Fruit fly (Drosophila melanogaster) whole organism, prepupa: ENCODE data around the gene Rb97D.
A peak's percentile ranks its signal among the peaks of the same experiment; 100 is the strongest.

Experiments
- Blimp-1 ChIP-seq: fragments of 200-800 bp; sonication (Bioruptor generic); optimal IDR thresholded peaks from 3 replicates; lab custom pipeline; 2017; ENCODE audit warnings: missing biosample characterization, missing genetic modification characterization, mild to moderate bottlenecking, moderate library complexity, missing genetic modification reagents
- CG10631 ChIP-seq: fragments of 200-800 bp; sonication (Bioruptor generic); optimal IDR thresholded peaks from 2 replicates; lab custom pipeline; 2016; ENCODE audit warnings: missing biosample characterization, missing genetic modification characterization
- CG10669 ChIP-seq: fragments of 200-800 bp; sonication (Bioruptor generic); optimal IDR thresholded peaks from 3 replicates; lab custom pipeline; 2018; ENCODE audit warnings: missing biosample characterization, mild to moderate bottlenecking, missing genetic modification characterization, moderate library complexity
- CG11294 ChIP-seq: fragments of 200-800 bp; sonication (Bioruptor generic); IDR thresholded peaks from 2 replicates; pipeline ENCODE4 v1.3.6; 2022; ENCODE audit warnings: missing biosample characterization, missing genetic modification characterization
- CG11762 ChIP-seq: fragments of 200-800 bp; sonication (Bioruptor generic); optimal IDR thresholded peaks from 3 replicates; lab custom pipeline; 2016; ENCODE audit warnings: missing biosample characterization, missing genetic modification characterization; ENCODE audit not compliant: insufficient read depth
- CG11902 ChIP-seq: fragments of 200-800 bp; sonication (Bioruptor generic); optimal IDR thresholded peaks from 3 replicates; lab custom pipeline; 2016; ENCODE audit warnings: missing biosample characterization, missing genetic modification characterization
- CG15336 ChIP-seq: fragments of 200-800 bp; sonication (Bioruptor generic); IDR thresholded peaks from 2 replicates; pipeline ENCODE4 v1.3.6; 2022; ENCODE audit warnings: missing biosample characterization, missing genetic modification characterization
- CG16779 ChIP-seq: fragments of 200-800 bp; sonication (Bioruptor generic); optimal IDR thresholded peaks from 3 replicates; lab custom pipeline; 2017; ENCODE audit warnings: missing biosample characterization, mild to moderate bottlenecking, missing genetic modification characterization
- CG3032 ChIP-seq: fragments of 200-800 bp; optimal IDR thresholded peaks from 2 replicates; lab custom pipeline; 2019; ENCODE audit warnings: missing biosample characterization, mild to moderate bottlenecking, missing genetic modification characterization, moderate library complexity
- CG32006 ChIP-seq: fragments of 200-800 bp; sonication (Bioruptor generic); optimal IDR thresholded peaks from 3 replicates; lab custom pipeline; 2017; ENCODE audit warnings: missing biosample characterization, mild to moderate bottlenecking, missing genetic modification characterization
- CG3919 ChIP-seq: fragments of 200-800 bp; sonication (Bioruptor generic); optimal IDR thresholded peaks from 3 replicates; lab custom pipeline; 2016; ENCODE audit warnings: missing biosample characterization, missing genetic modification characterization
- CG4318 ChIP-seq: fragments of 200-800 bp; sonication (Bioruptor generic); optimal IDR thresholded peaks from 3 replicates; lab custom pipeline; 2017; ENCODE audit warnings: missing biosample characterization, mild to moderate bottlenecking, missing genetic modification characterization
- CG6163 ChIP-seq: fragments of 200-800 bp; sonication (Bioruptor generic); IDR thresholded peaks from 3 replicates; pipeline ENCODE4 v1.3.6; 2022; ENCODE audit warnings: missing biosample characterization, missing genetic modification characterization
- CG6276 ChIP-seq: fragments of 200-800 bp; sonication (Bioruptor generic); optimal IDR thresholded peaks from 2 replicates; lab custom pipeline; 2017; ENCODE audit warnings: missing biosample characterization, mild to moderate bottlenecking, missing genetic modification characterization
- CG6792 ChIP-seq: fragments of 200-800 bp; sonication (Bioruptor generic); optimal IDR thresholded peaks from 3 replicates; lab custom pipeline; 2016; ENCODE audit warnings: missing biosample characterization, missing genetic modification characterization
- CG6808 ChIP-seq: fragments of 200-800 bp; sonication (Bioruptor generic); optimal IDR thresholded peaks from 3 replicates; lab custom pipeline; 2017; ENCODE audit warnings: missing biosample characterization, missing genetic modification characterization, mild to moderate bottlenecking, moderate library complexity, missing genetic modification reagents
- CG7368 ChIP-seq: fragments of 200-800 bp; sonication (Bioruptor generic); optimal IDR thresholded peaks from 3 replicates; lab custom pipeline; 2016; ENCODE audit warnings: missing biosample characterization, missing genetic modification characterization
- CG8119 ChIP-seq: fragments of 200-800 bp; sonication (Bioruptor generic); IDR thresholded peaks from 3 replicates; pipeline ENCODE4 v1.3.6; 2022; ENCODE audit warnings: missing biosample characterization, missing genetic modification characterization
- CG8319 ChIP-seq: fragments of 200-800 bp; sonication (Bioruptor generic); optimal IDR thresholded peaks from 3 replicates; lab custom pipeline; 2016; ENCODE audit warnings: missing biosample characterization, missing genetic modification characterization
- CG8632 ChIP-seq: fragments of 200-800 bp; sonication (Bioruptor generic); optimal IDR thresholded peaks from 3 replicates; lab custom pipeline; 2016; ENCODE audit warnings: missing biosample characterization, missing genetic modification characterization
- CG9139 ChIP-seq: fragments of 200-800 bp; sonication (Bioruptor generic); optimal IDR thresholded peaks from 3 replicates; lab custom pipeline; 2017; ENCODE audit warnings: missing biosample characterization, mild to moderate bottlenecking, missing genetic modification characterization
- Eip75B ChIP-seq: fragments of 200-800 bp; sonication (Bioruptor generic); optimal IDR thresholded peaks from 3 replicates; lab custom pipeline; 2016; ENCODE audit warnings: missing biosample characterization, missing genetic modification characterization
- Eip78C ChIP-seq: fragments of 200-800 bp; sonication (Bioruptor generic); peaks from one replicate; lab custom pipeline; 2016; ENCODE audit warnings: missing biosample characterization, missing genetic modification characterization
- Eip93F ChIP-seq: fragments of 200-800 bp; sonication (Bioruptor generic); optimal IDR thresholded peaks from 2 replicates; lab custom pipeline; 2016; ENCODE audit warnings: missing biosample characterization, mild to moderate bottlenecking, missing genetic modification characterization
- Ets21C ChIP-seq: fragments of 200-800 bp; sonication (Bioruptor generic); optimal IDR thresholded peaks from 3 replicates; lab custom pipeline; 2016; ENCODE audit warnings: missing biosample characterization, missing genetic modification characterization
- Ets96B ChIP-seq: fragments of 200-800 bp; optimal IDR thresholded peaks from 2 replicates; lab custom pipeline; 2019; ENCODE audit warnings: missing biosample characterization, mild to moderate bottlenecking, missing genetic modification characterization, moderate library complexity
- Gug ChIP-seq: fragments of 200-800 bp; sonication (Bioruptor generic); IDR thresholded peaks from 2 replicates; pipeline ENCODE4 v1.3.6; 2022; ENCODE audit warnings: missing biosample characterization, missing genetic modification characterization
- Hr38 ChIP-seq: sonication (Bioruptor generic); optimal IDR thresholded peaks from 2 replicates; lab custom pipeline; 2016; ENCODE audit warnings: missing biosample characterization, missing genetic modification characterization
- Hr39 ChIP-seq: fragments of 200-800 bp; sonication (Bioruptor generic); optimal IDR thresholded peaks from 2 replicates; lab custom pipeline; 2016; ENCODE audit warnings: missing biosample characterization, missing genetic modification characterization
- Hr4 ChIP-seq: fragments of 200-800 bp; sonication (Bioruptor generic); optimal IDR thresholded peaks from 3 replicates; lab custom pipeline; 2016; ENCODE audit warnings: missing biosample characterization, missing genetic modification characterization
- Lpt ChIP-seq: fragments of 200-800 bp; sonication (Bioruptor generic); optimal IDR thresholded peaks from 3 replicates; lab custom pipeline; 2016; ENCODE audit warnings: missing biosample characterization, missing genetic modification characterization
- Met ChIP-seq: fragments of 200-800 bp; sonication (Bioruptor generic); optimal IDR thresholded peaks from 3 replicates; lab custom pipeline; 2016; ENCODE audit warnings: missing biosample characterization, missing genetic modification characterization
- OdsH ChIP-seq: fragments of 200-800 bp; sonication (Bioruptor generic); optimal IDR thresholded peaks from 3 replicates; lab custom pipeline; 2016; ENCODE audit warnings: missing biosample characterization, missing genetic modification characterization
- Smox ChIP-seq: fragments of 200-800 bp; sonication (Bioruptor generic); optimal IDR thresholded peaks from 3 replicates; lab custom pipeline; 2016; ENCODE audit warnings: missing biosample characterization, missing genetic modification characterization
- Sox102F ChIP-seq: fragments of 200-800 bp; sonication (Bioruptor generic); optimal IDR thresholded peaks from 2 replicates; lab custom pipeline; 2016; ENCODE audit warnings: missing biosample characterization, mild to moderate bottlenecking, missing genetic modification characterization
- Sox14 ChIP-seq: fragments of 200-800 bp; sonication (Bioruptor generic); optimal IDR thresholded peaks from 3 replicates; lab custom pipeline; 2016; ENCODE audit warnings: missing biosample characterization, missing genetic modification characterization
- Sox15 ChIP-seq: fragments of 200-800 bp; sonication (Bioruptor generic); optimal IDR thresholded peaks from 3 replicates; lab custom pipeline; 2016; ENCODE audit warnings: missing biosample characterization, missing genetic modification characterization
- acj6 ChIP-seq: fragments of 200-800 bp; sonication (Bioruptor generic); optimal IDR thresholded peaks from 3 replicates; lab custom pipeline; 2016; ENCODE audit warnings: missing biosample characterization, missing genetic modification characterization
- cyc ChIP-seq: fragments of 200-800 bp; sonication (Bioruptor generic); optimal IDR thresholded peaks from 3 replicates; lab custom pipeline; 2016; ENCODE audit warnings: missing biosample characterization, missing genetic modification characterization
- eg ChIP-seq: fragments of 200-800 bp; sonication (Bioruptor generic); IDR thresholded peaks from 3 replicates; pipeline ENCODE4 v1.3.6; 2022; ENCODE audit warnings: missing biosample characterization, missing genetic modification characterization
- esn ChIP-seq: fragments of 200-800 bp; sonication (Bioruptor generic); optimal IDR thresholded peaks from 2 replicates; lab custom pipeline; 2016; ENCODE audit warnings: missing biosample characterization, mild to moderate bottlenecking, missing genetic modification characterization, moderate library complexity
- fd59A ChIP-seq: fragments of 200-800 bp; sonication (Bioruptor generic); optimal IDR thresholded peaks from 2 replicates; lab custom pipeline; 2017; ENCODE audit warnings: missing biosample characterization, mild to moderate bottlenecking, missing genetic modification characterization, missing genetic modification reagents
- fd85E ChIP-seq: fragments of 200-800 bp; sonication (Bioruptor generic); optimal IDR thresholded peaks from 3 replicates; lab custom pipeline; 2016; ENCODE audit warnings: missing biosample characterization, missing genetic modification characterization
- fkh ChIP-seq: fragments of 200-800 bp; sonication (Bioruptor generic); optimal IDR thresholded peaks from 3 replicates; lab custom pipeline; 2017; ENCODE audit warnings: missing biosample characterization, mild to moderate bottlenecking, missing genetic modification characterization, moderate library complexity
- net ChIP-seq: fragments of 200-800 bp; sonication (Bioruptor generic); optimal IDR thresholded peaks from 3 replicates; lab custom pipeline; 2016; ENCODE audit warnings: missing biosample characterization, missing genetic modification characterization
- pdm3 ChIP-seq: fragments of 200-800 bp; sonication (Bioruptor generic); optimal IDR thresholded peaks from 3 replicates; lab custom pipeline; 2016; ENCODE audit warnings: missing biosample characterization, missing genetic modification characterization
- salr ChIP-seq, 2 experiments: fragments of 200-800 bp; sonication (Bioruptor generic); optimal IDR thresholded peaks; 3 replicates each; lab custom pipeline; 2016 to 2018; ENCODE audit warnings: missing biosample characterization in 2 of 2, missing genetic modification characterization in 2 of 2, mild to moderate bottlenecking in 1 of 2
- spab ChIP-seq: fragments of 200-800 bp; sonication (Bioruptor generic); optimal IDR thresholded peaks from 2 replicates; lab custom pipeline; 2017; ENCODE audit warnings: missing biosample characterization, mild to moderate bottlenecking, missing genetic modification characterization, missing genetic modification reagents
- ss ChIP-seq, 2 experiments: fragments of 200-800 bp; sonication (Bioruptor generic); optimal IDR thresholded peaks; 2 replicates in 1 of 2; 3 replicates in 1 of 2; lab custom pipeline; 2017 to 2018; ENCODE audit warnings: mild to moderate bottlenecking in 2 of 2, missing biosample characterization in 2 of 2, missing genetic modification characterization in 2 of 2, moderate library complexity in 1 of 2
- svp ChIP-seq: fragments of 200-800 bp; sonication (Bioruptor generic); peaks from one replicate; lab custom pipeline; 2016; ENCODE audit warnings: missing biosample characterization, missing genetic modification characterization
- topi ChIP-seq: fragments of 200-800 bp; sonication (Bioruptor generic); optimal IDR thresholded peaks from 3 replicates; lab custom pipeline; 2016; ENCODE audit warnings: missing biosample characterization, missing genetic modification characterization
- vri ChIP-seq: fragments of 200-800 bp; sonication (Bioruptor generic); optimal IDR thresholded peaks from 3 replicates; lab custom pipeline; 2016; ENCODE audit warnings: missing biosample characterization, mild to moderate bottlenecking, missing genetic modification characterization

Gene Rb97D

dm6 chr3R:26915463-26915925 is 40.0 kb upstream of the Rb97D start, which contains the start of gene CG46339:
Gene CG46339, plus strand, starts transcription at chr3R:26915761.
- TF ChIP-seq fd85E (GFP tag; lab: Kevin White, UChicago) (no peak), CG6808 (GFP tag; lab: Kevin White, UChicago) (peak; percentile 27), CG32006 (GFP tag; lab: Kevin White, UChicago) (no peak), CG8119 (peak; percentile 30; the same call in 1 of the 3 replicates), acj6 (GFP tag; lab: Kevin White, UChicago) (no peak), CG6163 (GFP tag; lab: Robert Waterston, UW) (peak; percentile 55; the same call in 2 of the 3 replicates), eg (GFP tag; lab: Robert Waterston, UW) (peak; percentile 73), Ets96B (peak; percentile 63), Sox102F (GFP tag; lab: Kevin White, UChicago) (peak; percentile 53), CG8632 (GFP tag; lab: Kevin White, UChicago) (no peak), CG3032 (tag; lab: Kevin White, UChicago) (no peak), CG11902 (GFP tag; lab: Kevin White, UChicago) (no peak), Lpt (GFP tag; lab: Kevin White, UChicago) (peak; percentile 14), Eip78C (GFP tag; lab: Kevin White, UChicago) (peak; percentile 65), CG7368 (GFP tag; lab: Kevin White, UChicago) (peak; percentile 20), CG6792 (GFP tag; lab: Kevin White, UChicago) (peak; percentile 17), topi (GFP tag; lab: Kevin White, UChicago) (peak; percentile 5), CG16779 (tag; lab: Kevin White, UChicago) (peak; percentile 57), CG3919 (peak; percentile 58), CG9139 (peak; percentile 31), Gug (GFP tag; lab: Robert Waterston, UW) (no peak), CG10669 (GFP tag; lab: Kevin White, UChicago) (peak; percentile 25), salr (GFP tag; optimal IDR thresholded peaks at IDR 0.05; lab: Kevin White, UChicago) (no peak), net (peak; percentile 54), vri (GFP tag; lab: Kevin White, UChicago) (peak; percentile 86), fkh (GFP tag; lab: Kevin White, UChicago) (peak; percentile 74), Smox (no peak), fd59A (GFP tag; lab: Kevin White, UChicago) (no peak), Hr38 (no peak), Hr39 (no peak), CG11762 (GFP tag; lab: Kevin White, UChicago) (peak; percentile 22), ss (GFP tag; optimal IDR thresholded peaks at IDR 0.05; lab: Kevin White, UChicago) (peak; percentile 39 to 44), CG15336 (peak; percentile 58; the same call in 1 of the 2 replicates), Met (GFP tag; lab: Kevin White, UChicago) (no peak), Eip93F (no peak), pdm3 (no peak), esn (GFP tag; lab: Kevin White, UChicago) (peak; percentile 57), Sox14 (GFP tag; lab: Kevin White, UChicago) (peak; percentile 13), CG8319 (GFP tag; lab: Kevin White, UChicago) (peak; percentile 29), svp (GFP tag; lab: Kevin White, UChicago) (no peak), OdsH (peak; percentile 8), CG4318 (GFP tag; lab: Kevin White, UChicago) (no peak), Eip75B (no peak), CG10631 (GFP tag; lab: Kevin White, UChicago) (no peak), Ets21C (GFP tag; lab: Kevin White, UChicago) (no peak), Sox15 (GFP tag; lab: Kevin White, UChicago) (no peak), Blimp-1 (GFP tag; lab: Kevin White, UChicago) (peak; percentile 3), CG6276 (GFP tag; lab: Kevin White, UChicago) (peak; percentile 61), spab (GFP tag; lab: Kevin White, UChicago) (peak; percentile 12), cyc (GFP tag; lab: Kevin White, UChicago) (no peak), CG11294 (GFP tag; lab: Robert Waterston, UW) (no peak), Hr4 (GFP tag; lab: Kevin White, UChicago) (no peak)
